Fruit fly (Drosophila melanogaster): ENCODE data around the gene hzg.

The hzg gene

DNA sequence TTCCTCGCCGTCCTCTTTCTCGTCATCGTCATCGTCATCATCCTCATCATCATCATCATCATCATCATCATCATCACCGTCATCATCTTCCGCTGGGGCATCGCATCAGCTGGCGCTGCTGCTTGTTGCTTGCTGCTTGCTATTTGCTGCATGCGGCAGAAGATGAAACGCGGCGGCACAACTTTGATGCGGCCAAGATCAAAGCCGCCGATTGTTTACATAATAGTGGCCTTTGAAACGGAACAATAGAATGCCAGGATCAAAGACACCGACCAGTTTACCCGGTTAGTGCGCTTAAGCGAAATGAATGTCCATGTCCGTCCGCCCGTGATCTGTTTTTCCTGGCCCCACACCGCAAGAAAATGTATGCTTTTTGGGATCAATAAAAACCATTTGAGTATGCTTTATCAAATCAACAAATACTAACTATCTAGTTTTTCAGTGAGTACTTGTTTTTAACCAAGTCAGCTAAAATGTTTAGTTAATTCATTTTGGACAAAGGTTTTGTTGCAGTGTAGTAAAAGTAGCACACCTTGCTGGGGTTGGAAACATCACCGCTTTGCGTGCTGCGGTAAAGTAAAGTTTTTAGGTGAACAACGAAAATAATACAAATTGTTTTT, 16.6 kb upstream of the hzg start (continued):
- TF ChIP-seq Mad (GFP tag; optimal IDR thresholded peaks at IDR 0.05), result peak; percentile 21
- peak; percentile 89 for TF ChIP-seq zen (tag; optimal IDR thresholded peaks at IDR 0.05)
- no peak for TF ChIP-seq Oaz (GFP tag; IDR thresholded peaks at IDR 0.05)
- no peak for TF ChIP-seq Trl (optimal IDR thresholded peaks at IDR 0.05)
- TF ChIP-seq Trl (GFP tag; optimal IDR thresholded peaks at IDR 0.05), result peak; percentile 57
- TF ChIP-seq zf30C (GFP tag; optimal IDR thresholded peaks at IDR 0.05), result peak; percentile 80
- no peak for TF ChIP-seq CG11456 (GFP tag; IDR thresholded peaks at IDR 0.05)
- peak; percentile 40; the same call in 2 of the 3 replicates for TF ChIP-seq tgo (GFP tag; IDR thresholded peaks at IDR 0.05)
- no peak for TF ChIP-seq gsb (GFP tag; IDR thresholded peaks at IDR 0.05)
- peak; percentile 55 for TF ChIP-seq twi (tag; optimal IDR thresholded peaks at IDR 0.05)
- no peak for TF ChIP-seq Gug (GFP tag; IDR thresholded peaks at IDR 0.05)
- no peak for TF ChIP-seq ato (GFP tag; IDR thresholded peaks at IDR 0.05; ENCODE audit: partially characterized antibody)
- no peak for TF ChIP-seq CG13287 (GFP tag; IDR thresholded peaks at IDR 0.05; ENCODE audit: partially characterized antibody)
- TF ChIP-seq Awh (GFP tag; IDR thresholded peaks at IDR 0.05), result no peak
- peak; percentile 42 for TF ChIP-seq CG2678 (tag; optimal IDR thresholded peaks at IDR 0.05)
- TF ChIP-seq CG4282 (GFP tag; optimal IDR thresholded peaks at IDR 0.05), result no peak
- peak; percentile 29 for TF ChIP-seq Sox100B (GFP tag; optimal IDR thresholded peaks at IDR 0.05)
- no peak for TF ChIP-seq CG12104 (GFP tag; optimal IDR thresholded peaks at IDR 0.05)
- peak; percentile 1 for TF ChIP-seq CG33213 (GFP tag; optimal IDR thresholded peaks at IDR 0.05)
- TF ChIP-seq CG10274 (GFP tag; optimal IDR thresholded peaks at IDR 0.05), result no peak
- no peak for TF ChIP-seq tup (GFP tag; optimal IDR thresholded peaks at IDR 0.05)
- TF ChIP-seq Dad (GFP tag; optimal IDR thresholded peaks at IDR 0.05), result peak; percentile 13
- TF ChIP-seq nom (GFP tag; optimal IDR thresholded peaks at IDR 0.05), result no peak
- no peak for TF ChIP-seq CG11723 (GFP tag; optimal IDR thresholded peaks at IDR 0.05)
- TF ChIP-seq H15 (GFP tag; IDR thresholded peaks at IDR 0.05), result no peak
- peak; percentile 84 for TF ChIP-seq CG10979 (tag; optimal IDR thresholded peaks at IDR 0.05)
- TF ChIP-seq CG1233 (GFP tag; optimal IDR thresholded peaks at IDR 0.05), result peak; percentile 47
- TF ChIP-seq Atf-2 (GFP tag; optimal IDR thresholded peaks at IDR 0.05), result peak; percentile 60
- no peak for TF ChIP-seq fru (optimal IDR thresholded peaks at IDR 0.05)
- TF ChIP-seq HHEX (GFP tag; optimal IDR thresholded peaks at IDR 0.05), result no peak
- TF ChIP-seq ssp (GFP tag; IDR thresholded peaks at IDR 0.05), result no peak
- TF ChIP-seq dimm (GFP tag; IDR thresholded peaks at IDR 0.05), result no peak
- no peak for TF ChIP-seq CG9932 (GFP tag; IDR thresholded peaks at IDR 0.05)
- TF ChIP-seq CoRest (tag; optimal IDR thresholded peaks at IDR 0.05), result peak; percentile 24
- TF ChIP-seq CG16779 (GFP tag; IDR thresholded peaks at IDR 0.05), result no peak
- peak; percentile 28 for TF ChIP-seq CG10366 (GFP tag; IDR thresholded peaks at IDR 0.05)
- no peak for TF ChIP-seq rib (GFP tag; IDR thresholded peaks at IDR 0.05)
- no peak for TF ChIP-seq CG7987 (GFP tag; optimal IDR thresholded peaks at IDR 0.05)
- no peak for TF ChIP-seq sd (tag; optimal IDR thresholded peaks at IDR 0.05)
- TF ChIP-seq lov (optimal IDR thresholded peaks at IDR 0.05), result no peak
- peak; percentile 73; the same call in 1 of the 3 replicates for TF ChIP-seq lov (GFP tag; IDR thresholded peaks at IDR 0.05)
- peak; percentile 39 to 73 for TF ChIP-seq Pdp1 (GFP tag; optimal IDR thresholded peaks at IDR 0.05)
- TF ChIP-seq Rfx (GFP tag; IDR thresholded peaks at IDR 0.05), result no peak
- TF ChIP-seq klu (GFP tag; IDR thresholded peaks at IDR 0.05), result no peak
- no peak for TF ChIP-seq gro (GFP tag; optimal IDR thresholded peaks at IDR 0.05)
- TF ChIP-seq Ets97D (GFP tag; optimal IDR thresholded peaks at IDR 0.05), result no peak
- TF ChIP-seq cas (GFP tag; IDR thresholded peaks at IDR 0.05), result no peak
- peak; percentile 53; the same call in 1 of the 2 replicates for TF ChIP-seq CG6689 (GFP tag; IDR thresholded peaks at IDR 0.05)
- peak; percentile 29; the same call in 1 of the 2 replicates for TF ChIP-seq H2.0 (GFP tag; IDR thresholded peaks at IDR 0.05)
- TF ChIP-seq lbe (GFP tag; optimal IDR thresholded peaks at IDR 0.05), result no peak
- TF ChIP-seq CG16815 (GFP tag; optimal IDR thresholded peaks at IDR 0.05), result peak; percentile 66
- TF ChIP-seq sqz (GFP tag; optimal IDR thresholded peaks at IDR 0.05), result peak; percentile 2
